Fruit fly (Drosophila melanogaster) whole organism, wandering third instar larva: ENCODE results near the gene CG13250.

Experiments used
- Abd-B ChIP-seq: fragments of >200 bp; optimal IDR thresholded peaks from 2 replicates; lab custom pipeline; 2017; ENCODE audit warnings: missing biosample characterization, missing genetic modification characterization
- CG32264 ChIP-seq: fragments of 200-800 bp; sonication (Bioruptor generic); optimal IDR thresholded peaks from 2 replicates; lab custom pipeline; 2016; ENCODE audit warnings: missing biosample characterization, missing genetic modification characterization
- CG9705 ChIP-seq: fragments of 200-800 bp; sonication (Bioruptor generic); optimal IDR thresholded peaks from 2 replicates; lab custom pipeline; 2018; ENCODE audit warnings: missing biosample characterization, mild to moderate bottlenecking, missing genetic modification characterization
- CrebA ChIP-seq: fragments of 200-800 bp; sonication (Bioruptor generic); optimal IDR thresholded peaks from 2 replicates; lab custom pipeline; 2016; ENCODE audit warnings: missing biosample characterization, mild to moderate bottlenecking, missing genetic modification characterization, borderline replicate concordance
- Dfd ChIP-seq: fragments of >200 bp; optimal IDR thresholded peaks from 2 replicates; lab custom pipeline; 2017; ENCODE audit warnings: missing biosample characterization, missing genetic modification characterization
- Dif ChIP-seq: fragments of 200-275, 200-300 bp; sonication (Bioruptor generic); optimal IDR thresholded peaks from 2 replicates; lab custom pipeline; 2018; ENCODE audit warnings: missing biosample characterization, missing genetic modification characterization; ENCODE audit not compliant: partially characterized antibody
- GATAd ChIP-seq: sonication (Bioruptor generic); optimal IDR thresholded peaks from 2 replicates; lab custom pipeline; 2016; ENCODE audit warnings: missing biosample characterization, missing genetic modification characterization
- Hnf4 ChIP-seq: fragments of 200-800 bp; sonication (Bioruptor generic); optimal IDR thresholded peaks from 2 replicates; lab custom pipeline; 2016; ENCODE audit warnings: missing biosample characterization, mild to moderate bottlenecking, missing genetic modification characterization
- Hr83 ChIP-seq: fragments of 200-300 bp; sonication (Bioruptor generic); optimal IDR thresholded peaks from 2 replicates; lab custom pipeline; 2016; ENCODE audit warnings: missing biosample characterization, mild to moderate bottlenecking, missing genetic modification characterization, moderate library complexity; ENCODE audit not compliant: poor library complexity, severe bottlenecking
- Jra ChIP-seq: sonication (Bioruptor generic); optimal IDR thresholded peaks from 2 replicates; lab custom pipeline; 2016; ENCODE audit warnings: missing biosample characterization, missing genetic modification characterization
- Mio ChIP-seq: sonication (Bioruptor generic); optimal IDR thresholded peaks from 2 replicates; lab custom pipeline; 2016; ENCODE audit warnings: missing biosample characterization, missing genetic modification characterization
- Myc ChIP-seq: fragments of >200 bp; optimal IDR thresholded peaks from 2 replicates; lab custom pipeline; 2017
- N ChIP-seq: fragments of >200 bp; optimal IDR thresholded peaks from 2 replicates; lab custom pipeline; 2018; ENCODE audit warnings: missing biosample characterization, missing external identifiers, missing genetic modification characterization
- OdsH ChIP-seq: fragments of 200-800 bp; sonication (Bioruptor generic); optimal IDR thresholded peaks from 2 replicates; lab custom pipeline; 2016; ENCODE audit warnings: missing biosample characterization, mild to moderate bottlenecking, missing genetic modification characterization
- Rel ChIP-seq, 2 experiments: fragments of 200-800 bp; sonication (Bioruptor generic) in 1 of 2; optimal IDR thresholded peaks; 2 replicates in 1 of 2; 3 replicates in 1 of 2; lab custom pipeline; 2016 to 2019; ENCODE audit warnings: mild to moderate bottlenecking in 2 of 2, missing biosample characterization in 2 of 2, missing genetic modification characterization in 2 of 2, moderate library complexity in 1 of 2
- Sp1 ChIP-seq: fragments of 200-800 bp; sonication (Bioruptor generic); optimal IDR thresholded peaks from 3 replicates; lab custom pipeline; 2019; ENCODE audit warnings: missing biosample characterization, mild to moderate bottlenecking, missing genetic modification characterization, moderate library complexity
- Vsx2 ChIP-seq: fragments of 200-300, 225-300 bp; sonication (Bioruptor generic); optimal IDR thresholded peaks from 2 replicates; lab custom pipeline; 2018; ENCODE audit warnings: missing biosample characterization, missing genetic modification characterization; ENCODE audit not compliant: partially characterized antibody
- br ChIP-seq: fragments of 200-800 bp; sonication (Bioruptor generic); optimal IDR thresholded peaks from 2 replicates; lab custom pipeline; 2016; ENCODE audit warnings: missing biosample characterization, missing genetic modification characterization
- brk ChIP-seq: fragments of 200-800 bp; sonication (Bioruptor generic); optimal IDR thresholded peaks from 2 replicates; lab custom pipeline; 2016; ENCODE audit warnings: missing biosample characterization, mild to moderate bottlenecking, missing genetic modification characterization
- dmrt93B ChIP-seq: fragments of 200-800 bp; sonication (Bioruptor generic); optimal IDR thresholded peaks from 2 replicates; lab custom pipeline; 2018; ENCODE audit warnings: missing biosample characterization, mild to moderate bottlenecking, missing genetic modification characterization
- dsf ChIP-seq: sonication (Bioruptor generic); optimal IDR thresholded peaks from 2 replicates; lab custom pipeline; 2016; ENCODE audit warnings: missing biosample characterization, missing genetic modification characterization, borderline replicate concordance
- foxo ChIP-seq, 2 experiments: fragments of 200-800 bp; sonication (Bioruptor generic); optimal IDR thresholded peaks; 2 replicates in 1 of 2; 3 replicates in 1 of 2; lab custom pipeline; 2016 to 2017; ENCODE audit warnings: missing biosample characterization in 2 of 2, missing genetic modification characterization in 2 of 2
- fru ChIP-seq: fragments of 200-800 bp; sonication (Bioruptor generic); optimal IDR thresholded peaks from 3 replicates; lab custom pipeline; 2016; ENCODE audit warnings: missing biosample characterization, mild to moderate bottlenecking, missing genetic modification characterization
- h ChIP-seq: fragments of 200-800 bp; sonication (Bioruptor generic); optimal IDR thresholded peaks from 3 replicates; lab custom pipeline; 2016; ENCODE audit warnings: missing biosample characterization, mild to moderate bottlenecking, missing genetic modification characterization
- jim ChIP-seq: fragments of 175-275, 200-325 bp; sonication (Bioruptor generic); optimal IDR thresholded peaks from 2 replicates; lab custom pipeline; 2016; ENCODE audit warnings: missing biosample characterization, mild to moderate bottlenecking, missing genetic modification characterization
- lola ChIP-seq: fragments of >200 bp; optimal IDR thresholded peaks from 2 replicates; lab custom pipeline; 2017; ENCODE audit warnings: missing biosample characterization, missing genetic modification characterization
- pan ChIP-seq: fragments of >200 bp; optimal IDR thresholded peaks from 2 replicates; lab custom pipeline; 2017
- psq ChIP-seq: fragments of 200-800 bp; sonication (Bioruptor generic); optimal IDR thresholded peaks from 3 replicates; lab custom pipeline; 2017; ENCODE audit warnings: missing biosample characterization, mild to moderate bottlenecking, missing genetic modification characterization, moderate library complexity
- sage ChIP-seq: fragments of 200-800 bp; sonication (Bioruptor generic); optimal IDR thresholded peaks from 2 replicates; lab custom pipeline; 2016; ENCODE audit warnings: missing biosample characterization, mild to moderate bottlenecking, missing genetic modification characterization
- sv ChIP-seq: fragments of 200-800 bp; sonication (Bioruptor generic); optimal IDR thresholded peaks from 3 replicates; lab custom pipeline; 2016; ENCODE audit warnings: missing biosample characterization, missing genetic modification characterization
- tai ChIP-seq: sonication (Bioruptor generic); optimal IDR thresholded peaks from 2 replicates; lab custom pipeline; 2016; ENCODE audit warnings: missing biosample characterization, missing genetic modification characterization
- usp ChIP-seq: fragments of >200 bp; optimal IDR thresholded peaks from 2 replicates; lab custom pipeline; 2017; ENCODE audit warnings: missing biosample characterization, missing genetic modification characterization
- woc ChIP-seq: sonication (Bioruptor generic); optimal IDR thresholded peaks from 2 replicates; lab custom pipeline; 2016; ENCODE audit warnings: missing biosample characterization, mild to moderate bottlenecking, missing genetic modification characterization

The CG13250 gene

DNA sequence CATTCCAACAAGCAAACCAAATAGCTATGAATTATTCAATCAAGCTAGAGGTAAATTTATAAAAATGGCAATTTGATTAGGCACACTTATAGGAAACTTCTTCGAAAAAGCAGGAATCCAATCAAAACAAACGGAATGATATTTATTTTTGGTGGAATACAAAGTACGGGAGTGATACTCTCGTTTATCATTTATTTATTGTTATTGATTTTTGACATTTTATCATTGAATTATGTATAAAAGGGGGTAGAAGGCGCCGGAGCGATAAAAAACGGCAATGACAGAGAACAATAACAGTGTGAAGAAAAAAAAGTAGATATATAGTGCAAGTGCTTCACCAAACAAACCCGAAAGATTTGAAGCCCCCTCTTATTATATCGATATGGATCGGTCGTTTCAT is 3.6 kb upstream of the CG13250 start:
- TF ChIP-seq dmrt93B, result no peak

DNA sequence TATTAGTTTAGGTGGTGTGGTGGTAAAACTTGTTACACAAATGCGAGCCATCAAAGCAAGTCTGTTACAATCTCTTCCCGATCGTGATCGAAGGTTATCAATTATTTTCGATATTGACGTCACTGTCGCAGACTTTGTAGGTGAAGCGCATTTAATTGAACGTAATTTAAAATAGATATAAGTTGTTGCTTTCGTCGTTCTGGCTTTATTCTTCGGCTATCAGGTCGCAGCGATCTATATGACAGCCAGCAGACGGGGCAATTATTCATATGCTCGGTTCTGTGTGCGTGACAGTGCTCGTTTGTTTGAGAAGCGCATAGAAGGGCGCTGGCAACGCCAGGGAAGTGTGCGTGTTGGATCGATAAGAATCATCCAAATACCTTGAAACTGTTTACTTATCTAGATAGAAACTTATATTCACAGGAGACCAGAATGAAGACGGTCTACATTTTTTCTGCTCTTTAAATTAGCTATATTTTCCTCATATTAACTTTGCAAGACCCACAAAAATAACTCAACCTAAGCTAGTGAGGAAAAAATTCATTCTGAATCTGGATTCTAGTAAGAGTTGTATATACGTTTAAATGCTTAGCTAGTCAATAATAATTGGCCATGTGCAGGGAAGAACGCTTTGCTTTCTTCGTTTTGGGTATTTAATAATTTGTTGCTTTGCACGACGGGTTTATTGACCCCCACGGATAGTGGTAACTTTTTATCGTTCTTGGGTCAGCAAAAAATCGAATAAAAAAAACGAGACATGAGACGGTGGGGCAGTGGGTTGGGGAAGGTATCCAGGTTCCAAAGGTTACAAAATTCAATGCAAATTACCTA is 2.9 kb upstream of the CG13250 start:
- TF ChIP-seq fru (no peak), lola (GFP tag; lab: Kevin White, UChicago) (no peak), Hnf4 (peak; percentile 9), Hr83 (no peak)

DNA sequence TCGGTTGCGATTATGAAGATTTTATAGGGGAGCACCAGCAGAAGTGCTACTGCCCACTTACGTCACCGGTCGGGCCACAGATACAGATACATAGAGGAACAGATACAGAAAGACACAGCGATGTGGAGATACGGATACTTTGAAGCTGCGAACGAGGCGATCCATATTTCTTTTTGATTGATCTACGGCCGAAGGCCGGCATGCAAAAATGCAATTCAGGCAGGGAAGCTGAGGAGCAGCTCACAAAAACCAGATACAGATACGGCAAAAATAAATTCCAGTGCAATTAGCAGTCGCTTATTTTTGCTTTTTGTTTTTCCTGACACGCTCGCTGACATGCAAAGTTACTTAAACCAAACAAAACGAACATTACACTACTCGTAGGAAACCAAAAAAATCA is 2.3 kb upstream of the CG13250 start:
- TF ChIP-seq GATAd (GFP tag; lab: Kevin White, UChicago) (no peak), Jra (no peak), brk (GFP tag; lab: Kevin White, UChicago) (no peak), N (GFP tag; lab: Kevin White, UChicago) (no peak), usp (GFP tag; lab: Kevin White, UChicago) (no peak), woc (GFP tag; lab: Kevin White, UChicago) (no peak), Sp1 (no peak), CrebA (GFP tag; lab: Kevin White, UChicago) (no peak), foxo (GFP tag; optimal IDR thresholded peaks at IDR 0.05; lab: Kevin White, UChicago) (no peak), sv (GFP tag; lab: Kevin White, UChicago) (no peak), pan (no peak), Myc (no peak), lola (GFP tag; lab: Kevin White, UChicago) (no peak), sage (GFP tag; lab: Kevin White, UChicago) (no peak), fru (no peak), Hr83 (no peak), Abd-B (GFP tag; lab: Kevin White, UChicago) (no peak), dsf (GFP tag; lab: Kevin White, UChicago) (no peak), Hnf4 (no peak)
- TF ChIP-seq, all 38 proteins: peak for 0

dm6 chr3L:20536919-20537318 is 3.4 kb downstream of the CG13250 start:
- TF ChIP-seq dsf (GFP tag; lab: Kevin White, UChicago) (no peak), h (GFP tag; lab: Kevin White, UChicago) (no peak), Myc (no peak), CG9705 (GFP tag; lab: Kevin White, UChicago) (no peak), Dif (GFP tag; lab: Kevin White, UChicago) (no peak), tai (GFP tag; lab: Kevin White, UChicago) (no peak), fru (no peak), Vsx2 (GFP tag; lab: Kevin White, UChicago) (no peak), CG32264 (GFP tag; lab: Kevin White, UChicago) (no peak), Sp1 (no peak), Abd-B (GFP tag; lab: Kevin White, UChicago) (no peak)

dm6 chr3L:20537655-20538300 is 4.3 kb downstream of the CG13250 start:
- TF ChIP-seq Mio (GFP tag; lab: Kevin White, UChicago) (no peak), Rel (GFP tag; optimal IDR thresholded peaks at IDR 0.05; lab: Kevin White, UChicago) (no peak), Rel (tag; optimal IDR thresholded peaks at IDR 0.05; lab: Kevin White, UChicago) (no peak), Myc (no peak), GATAd (GFP tag; lab: Kevin White, UChicago) (no peak), foxo (GFP tag; optimal IDR thresholded peaks at IDR 0.05; lab: Kevin White, UChicago) (no peak), fru (no peak), brk (GFP tag; lab: Kevin White, UChicago) (no peak), tai (GFP tag; lab: Kevin White, UChicago) (no peak), Hr83 (no peak)

dm6 chr3L:20538458-20538857 is 4.9 kb downstream of the CG13250 start:
- TF ChIP-seq lola (GFP tag; lab: Kevin White, UChicago), result no peak
- TF ChIP-seq Sp1, result no peak
- no peak for TF ChIP-seq Dfd (GFP tag; lab: Kevin White, UChicago)
- no peak for TF ChIP-seq sage (GFP tag; lab: Kevin White, UChicago)
- no peak for TF ChIP-seq Abd-B (GFP tag; lab: Kevin White, UChicago)
- no peak for TF ChIP-seq OdsH
- TF ChIP-seq psq (GFP tag; lab: Kevin White, UChicago), result no peak
- no peak for TF ChIP-seq jim (GFP tag; lab: Kevin White, UChicago)
- no peak for TF ChIP-seq dsf (GFP tag; lab: Kevin White, UChicago)
- TF ChIP-seq CG32264 (GFP tag; lab: Kevin White, UChicago), result no peak
- TF ChIP-seq CG9705 (GFP tag; lab: Kevin White, UChicago), result no peak
- no peak for TF ChIP-seq fru
- TF ChIP-seq br (GFP tag; lab: Kevin White, UChicago), result no peak
- TF ChIP-seq Rel (GFP tag; optimal IDR thresholded peaks at IDR 0.05; lab: Kevin White, UChicago), result no peak
- TF ChIP-seq Rel (tag; optimal IDR thresholded peaks at IDR 0.05; lab: Kevin White, UChicago), result no peak
- no peak for TF ChIP-seq N (GFP tag; lab: Kevin White, UChicago)
- no peak for TF ChIP-seq tai (GFP tag; lab: Kevin White, UChicago)
- no peak for TF ChIP-seq Vsx2 (GFP tag; lab: Kevin White, UChicago)
